Fruit fly (Drosophila melanogaster) whole organism, prepupa: ENCODE results near the gene MFS10.

Source experiments
- Blimp-1 ChIP-seq: fragments of 200-800 bp; sonication (Bioruptor generic); optimal IDR thresholded peaks from 3 replicates; lab custom pipeline; 2017; ENCODE audit warnings: missing biosample characterization, missing genetic modification characterization, mild to moderate bottlenecking, moderate library complexity, missing genetic modification reagents
- CG10631 ChIP-seq: fragments of 200-800 bp; sonication (Bioruptor generic); optimal IDR thresholded peaks from 2 replicates; lab custom pipeline; 2016; ENCODE audit warnings: missing biosample characterization, missing genetic modification characterization
- CG11762 ChIP-seq: fragments of 200-800 bp; sonication (Bioruptor generic); optimal IDR thresholded peaks from 3 replicates; lab custom pipeline; 2016; ENCODE audit warnings: missing biosample characterization, missing genetic modification characterization; ENCODE audit not compliant: insufficient read depth
- CG15336 ChIP-seq: fragments of 200-800 bp; sonication (Bioruptor generic); IDR thresholded peaks from 2 replicates; pipeline ENCODE4 v1.3.6; 2022; ENCODE audit warnings: missing biosample characterization, missing genetic modification characterization
- CG1621 ChIP-seq: fragments of 200-800 bp; sonication (Bioruptor generic); optimal IDR thresholded peaks from 3 replicates; lab custom pipeline; 2018; ENCODE audit warnings: missing biosample characterization, mild to moderate bottlenecking, missing genetic modification characterization
- CG3032 ChIP-seq: fragments of 200-800 bp; optimal IDR thresholded peaks from 2 replicates; lab custom pipeline; 2019; ENCODE audit warnings: missing biosample characterization, mild to moderate bottlenecking, missing genetic modification characterization, moderate library complexity
- CG32006 ChIP-seq: fragments of 200-800 bp; sonication (Bioruptor generic); optimal IDR thresholded peaks from 3 replicates; lab custom pipeline; 2017; ENCODE audit warnings: missing biosample characterization, mild to moderate bottlenecking, missing genetic modification characterization
- CG34406 ChIP-seq: fragments of 200-800 bp; sonication (Bioruptor generic); optimal IDR thresholded peaks from 3 replicates; lab custom pipeline; 2016; ENCODE audit warnings: missing biosample characterization, missing genetic modification characterization
- CG6163 ChIP-seq: fragments of 200-800 bp; sonication (Bioruptor generic); IDR thresholded peaks from 3 replicates; pipeline ENCODE4 v1.3.6; 2022; ENCODE audit warnings: missing biosample characterization, missing genetic modification characterization
- CG6276 ChIP-seq: fragments of 200-800 bp; sonication (Bioruptor generic); optimal IDR thresholded peaks from 2 replicates; lab custom pipeline; 2017; ENCODE audit warnings: missing biosample characterization, mild to moderate bottlenecking, missing genetic modification characterization
- CG6792 ChIP-seq: fragments of 200-800 bp; sonication (Bioruptor generic); optimal IDR thresholded peaks from 3 replicates; lab custom pipeline; 2016; ENCODE audit warnings: missing biosample characterization, missing genetic modification characterization
- CG6808 ChIP-seq: fragments of 200-800 bp; sonication (Bioruptor generic); optimal IDR thresholded peaks from 3 replicates; lab custom pipeline; 2017; ENCODE audit warnings: missing biosample characterization, missing genetic modification characterization, mild to moderate bottlenecking, moderate library complexity, missing genetic modification reagents
- CG6854 ChIP-seq: fragments of 200-800 bp; sonication (Bioruptor generic); optimal IDR thresholded peaks from 2 replicates; lab custom pipeline; 2017; ENCODE audit warnings: missing biosample characterization, mild to moderate bottlenecking, missing genetic modification characterization
- CG8119 ChIP-seq: fragments of 200-800 bp; sonication (Bioruptor generic); IDR thresholded peaks from 3 replicates; pipeline ENCODE4 v1.3.6; 2022; ENCODE audit warnings: missing biosample characterization, missing genetic modification characterization
- CG8319 ChIP-seq: fragments of 200-800 bp; sonication (Bioruptor generic); optimal IDR thresholded peaks from 3 replicates; lab custom pipeline; 2016; ENCODE audit warnings: missing biosample characterization, missing genetic modification characterization
- CG8632 ChIP-seq: fragments of 200-800 bp; sonication (Bioruptor generic); optimal IDR thresholded peaks from 3 replicates; lab custom pipeline; 2016; ENCODE audit warnings: missing biosample characterization, missing genetic modification characterization
- Eip75B ChIP-seq: fragments of 200-800 bp; sonication (Bioruptor generic); optimal IDR thresholded peaks from 3 replicates; lab custom pipeline; 2016; ENCODE audit warnings: missing biosample characterization, missing genetic modification characterization
- Eip78C ChIP-seq: fragments of 200-800 bp; sonication (Bioruptor generic); peaks from one replicate; lab custom pipeline; 2016; ENCODE audit warnings: missing biosample characterization, missing genetic modification characterization
- Ets21C ChIP-seq: fragments of 200-800 bp; sonication (Bioruptor generic); optimal IDR thresholded peaks from 3 replicates; lab custom pipeline; 2016; ENCODE audit warnings: missing biosample characterization, missing genetic modification characterization
- Gug ChIP-seq: fragments of 200-800 bp; sonication (Bioruptor generic); IDR thresholded peaks from 2 replicates; pipeline ENCODE4 v1.3.6; 2022; ENCODE audit warnings: missing biosample characterization, missing genetic modification characterization
- Hr38 ChIP-seq: sonication (Bioruptor generic); optimal IDR thresholded peaks from 2 replicates; lab custom pipeline; 2016; ENCODE audit warnings: missing biosample characterization, missing genetic modification characterization
- Hr39 ChIP-seq: fragments of 200-800 bp; sonication (Bioruptor generic); optimal IDR thresholded peaks from 2 replicates; lab custom pipeline; 2016; ENCODE audit warnings: missing biosample characterization, missing genetic modification characterization
- Hr4 ChIP-seq: fragments of 200-800 bp; sonication (Bioruptor generic); optimal IDR thresholded peaks from 3 replicates; lab custom pipeline; 2016; ENCODE audit warnings: missing biosample characterization, missing genetic modification characterization
- Lpt ChIP-seq: fragments of 200-800 bp; sonication (Bioruptor generic); optimal IDR thresholded peaks from 3 replicates; lab custom pipeline; 2016; ENCODE audit warnings: missing biosample characterization, missing genetic modification characterization
- Met ChIP-seq: fragments of 200-800 bp; sonication (Bioruptor generic); optimal IDR thresholded peaks from 3 replicates; lab custom pipeline; 2016; ENCODE audit warnings: missing biosample characterization, missing genetic modification characterization
- Smox ChIP-seq: fragments of 200-800 bp; sonication (Bioruptor generic); optimal IDR thresholded peaks from 3 replicates; lab custom pipeline; 2016; ENCODE audit warnings: missing biosample characterization, missing genetic modification characterization
- Sox102F ChIP-seq: fragments of 200-800 bp; sonication (Bioruptor generic); optimal IDR thresholded peaks from 2 replicates; lab custom pipeline; 2016; ENCODE audit warnings: missing biosample characterization, mild to moderate bottlenecking, missing genetic modification characterization
- Sox15 ChIP-seq: fragments of 200-800 bp; sonication (Bioruptor generic); optimal IDR thresholded peaks from 3 replicates; lab custom pipeline; 2016; ENCODE audit warnings: missing biosample characterization, missing genetic modification characterization
- achi ChIP-seq: fragments of 200-800 bp; sonication (Bioruptor generic); optimal IDR thresholded peaks from 3 replicates; lab custom pipeline; 2016; ENCODE audit warnings: missing biosample characterization, missing genetic modification characterization
- acj6 ChIP-seq: fragments of 200-800 bp; sonication (Bioruptor generic); optimal IDR thresholded peaks from 3 replicates; lab custom pipeline; 2016; ENCODE audit warnings: missing biosample characterization, missing genetic modification characterization
- cyc ChIP-seq: fragments of 200-800 bp; sonication (Bioruptor generic); optimal IDR thresholded peaks from 3 replicates; lab custom pipeline; 2016; ENCODE audit warnings: missing biosample characterization, missing genetic modification characterization
- dsx ChIP-seq: fragments of 200-800 bp; optimal IDR thresholded peaks from 3 replicates; lab custom pipeline; 2019; ENCODE audit warnings: missing biosample characterization, mild to moderate bottlenecking, missing genetic modification characterization, moderate library complexity; ENCODE audit not compliant: poor library complexity, severe bottlenecking
- eg ChIP-seq: fragments of 200-800 bp; sonication (Bioruptor generic); IDR thresholded peaks from 3 replicates; pipeline ENCODE4 v1.3.6; 2022; ENCODE audit warnings: missing biosample characterization, missing genetic modification characterization
- esn ChIP-seq: fragments of 200-800 bp; sonication (Bioruptor generic); optimal IDR thresholded peaks from 2 replicates; lab custom pipeline; 2016; ENCODE audit warnings: missing biosample characterization, mild to moderate bottlenecking, missing genetic modification characterization, moderate library complexity
- fd85E ChIP-seq: fragments of 200-800 bp; sonication (Bioruptor generic); optimal IDR thresholded peaks from 3 replicates; lab custom pipeline; 2016; ENCODE audit warnings: missing biosample characterization, missing genetic modification characterization
- lz ChIP-seq: fragments of 200-800 bp; sonication (Bioruptor generic); optimal IDR thresholded peaks from 3 replicates; lab custom pipeline; 2016; ENCODE audit warnings: missing biosample characterization, missing genetic modification characterization
- pdm3 ChIP-seq: fragments of 200-800 bp; sonication (Bioruptor generic); optimal IDR thresholded peaks from 3 replicates; lab custom pipeline; 2016; ENCODE audit warnings: missing biosample characterization, missing genetic modification characterization
- ss ChIP-seq, 2 experiments: fragments of 200-800 bp; sonication (Bioruptor generic); optimal IDR thresholded peaks; 2 replicates in 1 of 2; 3 replicates in 1 of 2; lab custom pipeline; 2017 to 2018; ENCODE audit warnings: mild to moderate bottlenecking in 2 of 2, missing biosample characterization in 2 of 2, missing genetic modification characterization in 2 of 2, moderate library complexity in 1 of 2
- svp ChIP-seq: fragments of 200-800 bp; sonication (Bioruptor generic); peaks from one replicate; lab custom pipeline; 2016; ENCODE audit warnings: missing biosample characterization, missing genetic modification characterization
- vri ChIP-seq: fragments of 200-800 bp; sonication (Bioruptor generic); optimal IDR thresholded peaks from 3 replicates; lab custom pipeline; 2016; ENCODE audit warnings: missing biosample characterization, mild to moderate bottlenecking, missing genetic modification characterization

The MFS10 gene

dm6 chrX:13143100-13143499 is 14.3 kb downstream of the MFS10 start (continued):
- TF ChIP-seq Sox102F (GFP tag; lab: Kevin White, UChicago) = peak; percentile 63
- peak; percentile 73 for TF ChIP-seq CG8632 (GFP tag; lab: Kevin White, UChicago)
- peak; percentile 69 for TF ChIP-seq CG6808
- peak; percentile 86 for TF ChIP-seq Hr4 (GFP tag; lab: Kevin White, UChicago)
- peak; percentile 89 for TF ChIP-seq CG32006 (GFP tag; lab: Kevin White, UChicago)
- TF ChIP-seq pdm3 (GFP tag; lab: Kevin White, UChicago) = peak; percentile 81
- TF ChIP-seq CG6854 (GFP tag; lab: Kevin White, UChicago) = peak; percentile 7
- TF ChIP-seq vri (GFP tag; lab: Kevin White, UChicago) = peak; percentile 17
- peak; percentile 95 for TF ChIP-seq Eip78C (GFP tag; lab: Kevin White, UChicago)
- peak; percentile 73 for TF ChIP-seq CG10631
- peak; percentile 82 for TF ChIP-seq achi (GFP tag; lab: Kevin White, UChicago)
- peak; percentile 87 for TF ChIP-seq CG6276 (GFP tag; lab: Kevin White, UChicago)

dm6 chrX:13145858-13146257 is 17.0 kb downstream of the MFS10 start:
- TF ChIP-seq Ets21C (GFP tag; lab: Kevin White, UChicago) = no peak
- TF ChIP-seq Blimp-1 = peak; percentile 74

dm6 chrX:13149083-13149482 is 20.3 kb downstream of the MFS10 start:
- no peak for TF ChIP-seq vri (GFP tag; lab: Kevin White, UChicago)
- no peak for TF ChIP-seq pdm3 (GFP tag; lab: Kevin White, UChicago)
- TF ChIP-seq CG34406 (GFP tag; lab: Kevin White, UChicago) = no peak
- no peak for TF ChIP-seq achi (GFP tag; lab: Kevin White, UChicago)
- TF ChIP-seq Met (GFP tag; lab: Kevin White, UChicago) = no peak
- no peak for TF ChIP-seq Hr39 (GFP tag; lab: Kevin White, UChicago)
- no peak for TF ChIP-seq acj6 (GFP tag; lab: Kevin White, UChicago)
- TF ChIP-seq fd85E (GFP tag; lab: Kevin White, UChicago) = no peak
- TF ChIP-seq Lpt (GFP tag; lab: Kevin White, UChicago) = peak; percentile 19
- peak in 1 of 2 experiments; percentile 56 for TF ChIP-seq ss (GFP tag; optimal IDR thresholded peaks at IDR 0.05; lab: Kevin White, UChicago)
- peak; percentile 62 for TF ChIP-seq eg (GFP tag; lab: Robert Waterston, UW)
- TF ChIP-seq CG6276 (GFP tag; lab: Kevin White, UChicago) = peak; percentile 38

DNA sequence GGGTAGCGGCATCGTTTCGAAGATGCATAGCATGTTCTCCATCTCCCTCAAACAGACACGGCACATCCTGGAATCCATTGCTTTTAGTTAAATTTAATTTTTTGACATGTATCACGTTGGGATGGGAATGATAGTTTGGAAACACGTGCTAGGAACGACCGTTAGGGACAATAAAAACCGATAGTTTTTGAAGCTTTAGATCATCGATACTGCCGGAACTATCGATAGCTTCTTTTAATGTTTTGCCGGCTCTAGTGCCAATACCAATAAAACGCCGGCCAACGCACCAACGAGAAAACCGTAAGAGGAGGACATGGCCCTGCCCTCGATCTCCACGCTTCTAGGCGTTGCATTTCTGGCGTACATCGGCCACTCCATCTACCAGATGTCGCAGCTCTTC is 26.0 kb downstream of the MFS10 start, which contains the start of the genes CG4318 and CG4332:
Gene CG4318, minus strand, starts transcription at position 142 of the 400 bp plus-strand sequence.
Gene CG4332, plus strand, starts transcription at position 256 of the 400 bp plus-strand sequence.
- TF ChIP-seq Sox102F (GFP tag; lab: Kevin White, UChicago) = no peak
- no peak for TF ChIP-seq CG6854 (GFP tag; lab: Kevin White, UChicago)
- no peak for TF ChIP-seq Lpt (GFP tag; lab: Kevin White, UChicago)
- peak; percentile 6 for TF ChIP-seq Eip78C (GFP tag; lab: Kevin White, UChicago)
- peak; percentile 77 for TF ChIP-seq CG1621 (tag; lab: Kevin White, UChicago)
- no peak for TF ChIP-seq Sox15

- TF ChIP-seq CG6163 (GFP tag; lab: Robert Waterston, UW) (peak; percentile 66; the same call in 2 of the 3 replicates), CG11762 (GFP tag; lab: Kevin White, UChicago) (no peak), CG6854 (GFP tag; lab: Kevin White, UChicago) (no peak), CG1621 (tag; lab: Kevin White, UChicago) (peak; percentile 33), CG6808 (no peak), Eip75B (GFP tag; lab: Kevin White, UChicago) (no peak), achi (GFP tag; lab: Kevin White, UChicago) (peak; percentile 89), eg (GFP tag; lab: Robert Waterston, UW) (peak; percentile 58; the same call in 1 of the 3 replicates), CG34406 (GFP tag; lab: Kevin White, UChicago) (peak; percentile 58), Hr39 (GFP tag; lab: Kevin White, UChicago) (peak; percentile 84), CG8319 (GFP tag; lab: Kevin White, UChicago) (no peak), svp (GFP tag; lab: Kevin White, UChicago) (no peak), Ets21C (GFP tag; lab: Kevin White, UChicago) (peak; percentile 73), Hr4 (GFP tag; lab: Kevin White, UChicago) (peak; percentile 74), cyc (GFP tag; lab: Kevin White, UChicago) (peak; percentile 79), Eip78C (GFP tag; lab: Kevin White, UChicago) (peak; percentile 88), Smox (GFP tag; lab: Kevin White, UChicago) (peak; percentile 62), CG8119 (0 out of 3 replicates have a peak, but pooled peaks have one; percentile 43), Gug (GFP tag; lab: Robert Waterston, UW) (peak; percentile 48; the same call in 1 of the 2 replicates), esn (GFP tag; lab: Kevin White, UChicago) (peak; percentile 81), CG10631 (peak; percentile 70), CG15336 (GFP tag; lab: Robert Waterston, UW) (no peak), dsx (GFP tag; lab: Kevin White, UChicago) (no peak), lz (GFP tag; lab: Kevin White, UChicago) (peak; percentile 86), Met (GFP tag; lab: Kevin White, UChicago) (no peak), CG6792 (peak; percentile 69), Hr38 (GFP tag; lab: Kevin White, UChicago) (no peak), CG3032 (tag; lab: Kevin White, UChicago) (peak; percentile 81)
These were observed 30.7 kb downstream of the MFS10 start, which contains the start of the genes Bap60 and CG12096 for dm6 chrX:13159481-13159880. TSS of gene Bap60 (minus strand) at chrX:13159508. TSS of gene CG12096 (plus strand) at chrX:13159604.
